Worm (Caenorhabditis elegans) whole organism, late embryonic: ENCODE results near the gene rcs-1.

Experiments used
- C38D4.7 ChIP-seq: fragments of 200-800 bp; sonication (Bioruptor generic); optimal IDR thresholded peaks from 2 replicates; lab custom pipeline; 2018; ENCODE audit warnings: mild to moderate bottlenecking, missing genetic modification characterization, moderate library complexity, missing compliant biosample characterization
- ceh-34 ChIP-seq: sonication (generic microtip); optimal IDR thresholded peaks from 2 replicates; lab custom pipeline; 2016; ENCODE audit warnings: mild to moderate bottlenecking, missing genetic modification characterization, missing compliant biosample characterization
- ceh-6 ChIP-seq: fragments of 200-800 bp; sonication (Bioruptor generic); optimal IDR thresholded peaks from 2 replicates; lab custom pipeline; 2018; ENCODE audit warnings: mild to moderate bottlenecking, missing genetic modification characterization, missing compliant biosample characterization
- elt-4 ChIP-seq: sonication (generic microtip); optimal IDR thresholded peaks from 2 replicates; lab custom pipeline; 2016; ENCODE audit warnings: missing genetic modification characterization, missing compliant biosample characterization
- madf-2 ChIP-seq: sonication (generic microtip); optimal IDR thresholded peaks from 2 replicates; lab custom pipeline; 2017; ENCODE audit warnings: missing genetic modification characterization, missing compliant biosample characterization
- nhr-11 ChIP-seq: fragments of 150-350 bp; optimal IDR thresholded peaks from 2 replicates; lab custom pipeline; 2014; ENCODE audit warnings: missing biosample characterization, missing genetic modification characterization
- nhr-232 ChIP-seq: sonication (generic microtip); optimal IDR thresholded peaks from 2 replicates; lab custom pipeline; 2016; ENCODE audit warnings: missing genetic modification characterization, missing compliant biosample characterization
- odd-2 ChIP-seq: sonication (generic microtip); optimal IDR thresholded peaks from 2 replicates; lab custom pipeline; 2017; ENCODE audit warnings: antibody characterized with exemption, mild to moderate bottlenecking, missing genetic modification characterization, missing compliant biosample characterization
- pros-1 ChIP-seq: fragments of 150-350 bp; optimal IDR thresholded peaks from 2 replicates; lab custom pipeline; 2014; ENCODE audit warnings: missing biosample characterization, missing genetic modification reagents, missing genetic modification characterization
- tbx-2 ChIP-seq: sonication (generic microtip); optimal IDR thresholded peaks from 2 replicates; lab custom pipeline; 2016; ENCODE audit warnings: missing genetic modification characterization, missing compliant biosample characterization

DNA sequence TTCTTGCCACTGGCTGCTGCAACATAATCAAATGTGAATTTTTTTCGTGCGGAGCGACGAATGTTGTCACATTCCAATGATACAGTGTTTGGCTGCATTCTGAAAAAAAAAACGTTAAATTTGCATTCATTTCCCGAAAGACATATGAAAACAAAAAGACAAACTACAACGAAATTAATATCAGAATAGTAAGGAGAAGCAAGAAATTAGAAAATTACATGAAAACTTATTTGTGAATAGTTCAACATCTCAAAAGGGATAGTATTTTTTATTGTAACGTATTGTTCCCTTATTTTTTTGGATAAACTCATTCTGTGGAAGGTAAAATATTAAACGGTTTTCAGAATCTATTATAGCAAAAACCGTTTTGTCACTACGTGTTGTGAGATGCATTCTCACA lies 25.2 kb upstream of the rcs-1 start, which contains the start of gene sprp-4:
- no peak for TF ChIP-seq pros-1 (tag; lab: Kevin White, UChicago)
- TF ChIP-seq elt-4 = no peak
- TF ChIP-seq odd-2 = no peak
- TF ChIP-seq nhr-11 (tag; lab: Kevin White, UChicago) = no peak
- no peak for TF ChIP-seq ceh-6 (GFP tag; lab: Kevin White, UChicago)
- no peak for TF ChIP-seq madf-2 (tag; lab: Kevin White, UChicago)
- TF ChIP-seq ceh-34 (tag; lab: Kevin White, UChicago) = no peak
- no peak for TF ChIP-seq C38D4.7
- no peak for TF ChIP-seq nhr-232 (tag; lab: Kevin White, UChicago)
- no peak for TF ChIP-seq tbx-2 (tag; lab: Kevin White, UChicago)
